Worm (Caenorhabditis elegans): ENCODE results near the gene F35C11.6.

DNA sequence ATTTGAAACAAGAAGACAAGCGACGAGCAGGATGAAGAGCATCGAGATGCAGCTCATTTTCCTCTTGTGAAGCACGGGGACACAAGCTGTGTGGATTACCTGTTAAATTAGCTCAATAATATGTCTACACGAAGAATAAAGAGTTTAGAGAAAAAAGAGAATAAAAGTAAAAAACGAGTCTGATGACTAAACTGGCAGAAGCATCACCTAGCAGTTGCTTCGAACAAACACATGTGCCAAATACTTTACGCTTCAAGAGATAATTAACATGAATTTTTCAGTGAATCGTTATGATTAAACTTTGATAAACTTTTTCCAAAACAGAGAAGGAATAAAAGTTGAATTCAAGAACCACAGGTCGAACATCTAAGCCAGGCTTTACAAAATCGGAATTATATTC, 36.4 kb upstream of the F35C11.6 start, which contains the start of gene nlp-55:
- TF ChIP-seq aha-1 (tag) (no peak), nhr-48 (tag; optimal IDR thresholded peaks at IDR 0.05) (no peak), nhr-25 (tag; optimal IDR thresholded peaks at IDR 0.05; ENCODE audit: borderline replicate concordance, insufficient read depth) (no peak), Y105C5A.15 (GFP tag; IDR thresholded peaks at IDR 0.05) (no peak), rbr-2 (tag; optimal IDR thresholded peaks at IDR 0.05) (no peak), dpl-1 (GFP tag; optimal IDR thresholded peaks at IDR 0.05) (no peak), T20F7.1 (GFP tag; optimal IDR thresholded peaks at IDR 0.05) (no peak), fkh-10 (GFP tag; optimal IDR thresholded peaks at IDR 0.05) (no peak), hlh-30 (tag; optimal IDR thresholded peaks at IDR 0.05; ENCODE audit: insufficient read depth) (no peak), mep-1 (tag; optimal IDR thresholded peaks at IDR 0.05) (no peak), nhr-28 (tag; optimal IDR thresholded peaks at IDR 0.05) (no peak), lin-39 (tag; optimal IDR thresholded peaks at IDR 0.05) (no peak)
